Worm (Caenorhabditis elegans) whole organism, young adult: Measurements from ENCODE around the gene idpp-6.
A peak's percentile ranks its signal among the peaks of the same experiment; 100 is the strongest.

ENCODE experiments used
- B0336.3 ChIP-seq: fragments of 200-800 bp; sonication (Bioruptor generic); IDR thresholded peaks from 2 replicates; pipeline ENCODE4 v1.3.6; 2022; ENCODE audit warnings: missing genetic modification characterization, missing compliant biosample characterization
- C06A6.2 ChIP-seq: fragments of 200-800 bp; sonication (Bioruptor generic); conservative IDR thresholded peaks from 2 replicates; pipeline ENCODE4 v1.3.6; 2022; ENCODE audit warnings: missing genetic modification characterization, missing compliant biosample characterization
- F10E7.11 ChIP-seq: sonication (generic microtip); optimal IDR thresholded peaks from 2 replicates; lab custom pipeline; 2017; ENCODE audit warnings: mild to moderate bottlenecking, missing genetic modification characterization, moderate library complexity, missing compliant biosample characterization
- F22D6.2 ChIP-seq: sonication (generic microtip); optimal IDR thresholded peaks from 2 replicates; lab custom pipeline; 2016; ENCODE audit warnings: mild to moderate bottlenecking, missing genetic modification characterization, missing compliant biosample characterization
- F23B12.7 ChIP-seq: sonication (generic microtip); optimal IDR thresholded peaks from 2 replicates; lab custom pipeline; 2017; ENCODE audit warnings: missing genetic modification characterization, mild to moderate bottlenecking, missing compliant biosample characterization, antibody characterized with exemption, moderate library complexity; ENCODE audit not compliant: insufficient read depth
- F33H1.4 ChIP-seq: fragments of 200-800 bp; sonication (Bioruptor generic); IDR thresholded peaks from 2 replicates; pipeline ENCODE4 v1.3.6; 2022; ENCODE audit warnings: missing genetic modification reagents, missing genetic modification characterization, missing compliant biosample characterization
- K11D2.4 ChIP-seq: fragments of 200-800 bp; sonication (Bioruptor generic); IDR thresholded peaks from 2 replicates; pipeline ENCODE4 v1.3.6; 2022; ENCODE audit warnings: missing genetic modification reagents, missing genetic modification characterization, missing compliant biosample characterization
- T26A5.8 ChIP-seq: sonication (generic microtip); optimal IDR thresholded peaks from 2 replicates; lab custom pipeline; 2016; ENCODE audit warnings: missing genetic modification characterization, missing compliant biosample characterization
- Y53G8AR.9 ChIP-seq: fragments of 200-800 bp; sonication (Bioruptor generic); conservative IDR thresholded peaks from 2 replicates; pipeline ENCODE4 v1.3.6; 2022; ENCODE audit warnings: missing genetic modification reagents, missing genetic modification characterization, missing compliant biosample characterization
- Y67H2A.10 ChIP-seq: fragments of 200-800 bp; sonication (Bioruptor generic); conservative IDR thresholded peaks from 2 replicates; pipeline ENCODE4 v1.3.6; 2022; ENCODE audit warnings: missing genetic modification reagents, missing genetic modification characterization, missing compliant biosample characterization
- Y79H2A.3 ChIP-seq: fragments of 200-800 bp; sonication (Bioruptor generic); conservative IDR thresholded peaks from 2 replicates; pipeline ENCODE4 v1.3.6; 2022; ENCODE audit warnings: missing genetic modification reagents, missing genetic modification characterization, missing compliant biosample characterization
- ZK185.1 ChIP-seq: sonication (generic microtip); optimal IDR thresholded peaks from 2 replicates; lab custom pipeline; 2016; ENCODE audit warnings: mild to moderate bottlenecking, missing genetic modification characterization, missing compliant biosample characterization; ENCODE audit not compliant: poor library complexity, severe bottlenecking
- ama-1 ChIP-seq, 3 experiments: fragments of 150-350 bp in 1 of 3; sonication (generic microtip) in 2 of 3; optimal IDR thresholded peaks; 2 replicates each; lab custom pipeline; 2014 to 2018; ENCODE audit warnings: missing biosample characterization in 2 of 3, missing genetic modification characterization in 2 of 3, missing genetic modification reagents in 2 of 3
- atf-7 ChIP-seq: sonication (generic microtip); optimal IDR thresholded peaks from 2 replicates; lab custom pipeline; 2017; ENCODE audit warnings: mild to moderate bottlenecking, missing genetic modification characterization, missing compliant biosample characterization
- athp-1 ChIP-seq: sonication (generic microtip); optimal IDR thresholded peaks from 2 replicates; lab custom pipeline; 2017; ENCODE audit warnings: mild to moderate bottlenecking, missing genetic modification characterization, missing compliant biosample characterization
- attf-5 ChIP-seq: fragments of 200-800 bp; sonication (Bioruptor generic); optimal IDR thresholded peaks from 2 replicates; lab custom pipeline; 2018; ENCODE audit warnings: mild to moderate bottlenecking, missing genetic modification characterization, missing compliant biosample characterization
- bed-1 ChIP-seq: fragments of 200-800 bp; sonication (Bioruptor generic); IDR thresholded peaks from 2 replicates; pipeline ENCODE4 v1.3.6; 2022; ENCODE audit warnings: missing genetic modification reagents, missing genetic modification characterization, missing compliant biosample characterization
- bed-2 ChIP-seq: fragments of 200-800 bp; sonication (Bioruptor generic); IDR thresholded peaks from 2 replicates; pipeline ENCODE4 v1.3.6; 2022; ENCODE audit warnings: missing genetic modification reagents, missing genetic modification characterization, missing compliant biosample characterization
- cebp-1 ChIP-seq, 2 experiments: fragments of 200-800 bp in 1 of 2; sonication (Bioruptor generic) in 1 of 2; sonication (generic microtip) in 1 of 2; IDR thresholded peaks in 1 of 2; optimal IDR thresholded peaks in 1 of 2; 2 replicates each; pipeline versions ENCODE4 v1.3.6 to Lab custom; 2017 to 2022; ENCODE audit warnings: missing compliant biosample characterization in 2 of 2, missing genetic modification characterization in 2 of 2, mild to moderate bottlenecking in 1 of 2, missing genetic modification reagents in 1 of 2, moderate library complexity in 1 of 2
- ceh-100 ChIP-seq: fragments of 200-800 bp; sonication (Bioruptor generic); IDR thresholded peaks from 2 replicates; pipeline ENCODE4 v1.3.6; 2022; ENCODE audit warnings: missing genetic modification reagents, missing genetic modification characterization, missing compliant biosample characterization
- ceh-27 ChIP-seq: fragments of 200-800 bp; sonication (Bioruptor generic); optimal IDR thresholded peaks from 2 replicates; lab custom pipeline; 2018; ENCODE audit warnings: mild to moderate bottlenecking, missing genetic modification characterization, moderate library complexity, missing compliant biosample characterization
- ceh-40 ChIP-seq: fragments of 200-800 bp; sonication (Bioruptor generic); IDR thresholded peaks from 2 replicates; pipeline ENCODE4 v1.3.6; 2022; ENCODE audit warnings: missing genetic modification characterization, missing compliant biosample characterization
- dox-1 ChIP-seq: fragments of 200-800 bp; sonication (Bioruptor generic); IDR thresholded peaks from 2 replicates; pipeline ENCODE4 v1.3.6; 2022; ENCODE audit warnings: missing genetic modification reagents, missing genetic modification characterization, missing compliant biosample characterization
- dpff-1 ChIP-seq: sonication (generic microtip); optimal IDR thresholded peaks from 2 replicates; lab custom pipeline; 2017; ENCODE audit warnings: mild to moderate bottlenecking, missing genetic modification characterization, missing compliant biosample characterization
- ekl-4 ChIP-seq: fragments of 200-800 bp; sonication (Bioruptor generic); IDR thresholded peaks from 2 replicates; pipeline ENCODE4 v1.3.6; 2022; ENCODE audit warnings: missing genetic modification reagents, missing genetic modification characterization, missing compliant biosample characterization
- hlh-12 ChIP-seq: sonication (generic microtip); optimal IDR thresholded peaks from 2 replicates; lab custom pipeline; 2016; ENCODE audit warnings: missing genetic modification characterization, missing compliant biosample characterization
- let-526 ChIP-seq: fragments of 200-800 bp; sonication (Bioruptor generic); IDR thresholded peaks from 2 replicates; pipeline ENCODE4 v1.3.6; 2022; ENCODE audit warnings: missing genetic modification reagents, missing genetic modification characterization, missing compliant biosample characterization
- let-607 ChIP-seq, 2 experiments: fragments of 200-800 bp in 1 of 2; sonication (Bioruptor generic) in 1 of 2; sonication (generic microtip) in 1 of 2; optimal IDR thresholded peaks; 2 replicates each; lab custom pipeline; 2016 to 2018; ENCODE audit warnings: mild to moderate bottlenecking in 2 of 2, missing compliant biosample characterization in 2 of 2, missing genetic modification characterization in 2 of 2, moderate library complexity in 2 of 2, missing genotype in 1 of 2
- lin-26 ChIP-seq: fragments of 200-800 bp; sonication (Bioruptor generic); IDR thresholded peaks from 2 replicates; pipeline ENCODE4 v1.3.6; 2022; ENCODE audit warnings: missing genetic modification reagents, missing genetic modification characterization, missing compliant biosample characterization
- lir-1 ChIP-seq: fragments of 200-800 bp; sonication (Bioruptor generic); conservative IDR thresholded peaks from 2 replicates; pipeline ENCODE4 v1.3.6; 2022; ENCODE audit warnings: missing genetic modification reagents, missing genetic modification characterization, missing compliant biosample characterization
- lsy-27 ChIP-seq: sonication (generic microtip); optimal IDR thresholded peaks from 2 replicates; lab custom pipeline; 2017; ENCODE audit warnings: missing genetic modification characterization, mild to moderate bottlenecking, missing compliant biosample characterization, antibody characterized with exemption, missing genotype, borderline replicate concordance; ENCODE audit not compliant: insufficient read depth
- madf-3 ChIP-seq: fragments of 200-800 bp; sonication (Bioruptor generic); IDR thresholded peaks from 2 replicates; pipeline ENCODE4 v1.3.6; 2022; ENCODE audit warnings: missing genetic modification reagents, missing genetic modification characterization, missing compliant biosample characterization
- madf-8 ChIP-seq: fragments of 200-800 bp; sonication (Bioruptor generic); conservative IDR thresholded peaks from 2 replicates; pipeline ENCODE4 v1.3.6; 2022; ENCODE audit warnings: missing genetic modification reagents, missing genetic modification characterization, missing compliant biosample characterization
- mcd-1 ChIP-seq: fragments of 200-800 bp; sonication (Bioruptor generic); IDR thresholded peaks from 2 replicates; pipeline ENCODE4 v1.3.6; 2022; ENCODE audit warnings: missing genetic modification reagents, missing genetic modification characterization, missing compliant biosample characterization
- nfya-2 ChIP-seq: fragments of 200-800 bp; sonication (Bioruptor generic); IDR thresholded peaks from 2 replicates; pipeline ENCODE4 v1.3.6; 2022; ENCODE audit warnings: missing genetic modification reagents, missing genetic modification characterization, missing compliant biosample characterization
- pbrm-1 ChIP-seq: fragments of 200-800 bp; sonication (Bioruptor generic); IDR thresholded peaks from 2 replicates; pipeline ENCODE4 v1.3.6; 2022; ENCODE audit warnings: missing genetic modification reagents, missing genetic modification characterization, missing compliant biosample characterization
- rec-8 ChIP-seq, 2 experiments: sonication (generic microtip); optimal IDR thresholded peaks; 2 replicates each; lab custom pipeline; 2016; ENCODE audit warnings: mild to moderate bottlenecking in 2 of 2, missing genetic modification characterization in 2 of 2, missing genetic modification reagents in 2 of 2, missing genotype in 2 of 2, missing biosample characterization in 1 of 2, missing compliant biosample characterization in 1 of 2, moderate library complexity in 1 of 2
- rpc-1 ChIP-seq, 2 experiments: fragments of 150-350 bp in 1 of 2; sonication (generic microtip) in 1 of 2; optimal IDR thresholded peaks; 2 replicates each; lab custom pipeline; 2014 to 2018; ENCODE audit warnings: missing biosample characterization in 1 of 2, missing genetic modification characterization in 1 of 2, missing genetic modification reagents in 1 of 2, missing genotype in 1 of 2
- tbp1 ChIP-seq: fragments of 200-800 bp; sonication (Bioruptor generic); optimal IDR thresholded peaks from 2 replicates; lab custom pipeline; 2018; ENCODE audit warnings: mild to moderate bottlenecking, missing genetic modification characterization, missing compliant biosample characterization
- unc-62 ChIP-seq: fragments of 150-350 bp; optimal IDR thresholded peaks from 2 replicates; lab custom pipeline; 2014; ENCODE audit warnings: missing biosample characterization, missing genetic modification reagents, missing genetic modification characterization
- zfh-2 ChIP-seq: fragments of 200-800 bp; sonication (Bioruptor generic); conservative IDR thresholded peaks from 2 replicates; pipeline ENCODE4 v1.3.6; 2022; ENCODE audit warnings: missing genetic modification reagents, missing genetic modification characterization, missing compliant biosample characterization
- ztf-18 ChIP-seq: sonication (generic microtip); optimal IDR thresholded peaks from 2 replicates; lab custom pipeline; 2016; ENCODE audit warnings: missing genotype, mild to moderate bottlenecking, missing genetic modification characterization, missing compliant biosample characterization
- ztf-28 ChIP-seq: fragments of 200-800 bp; sonication (Bioruptor generic); IDR thresholded peaks from 2 replicates; pipeline ENCODE4 v1.3.6; 2022; ENCODE audit warnings: missing genetic modification reagents, missing genetic modification characterization, missing compliant biosample characterization

The idpp-6 gene

DNA sequence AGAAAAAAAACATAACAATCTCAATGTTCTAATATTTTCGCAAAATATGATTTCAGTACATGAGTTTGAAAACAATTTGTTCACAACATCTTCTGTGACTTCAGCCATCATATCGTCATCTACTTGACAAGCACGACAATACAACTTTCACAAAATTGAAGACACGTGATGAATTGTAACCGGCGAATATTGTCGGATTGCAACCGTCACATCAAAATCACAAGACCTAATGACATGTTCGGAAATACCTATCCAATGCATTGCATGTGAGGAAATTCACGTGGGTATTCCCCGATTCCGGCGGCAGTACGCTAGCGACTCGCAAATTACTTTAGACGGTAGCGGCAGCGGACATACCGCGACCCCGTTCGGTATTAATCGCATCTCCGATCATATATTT is 41.4 kb upstream of the idpp-6 start:
- no peak for TF ChIP-seq rec-8 (tag; optimal IDR thresholded peaks at IDR 0.05; lab: Kevin White, UChicago)
- TF ChIP-seq ama-1 (optimal IDR thresholded peaks at IDR 0.05; lab: Kevin White, UChicago) = no peak
- TF ChIP-seq ama-1 (GFP tag; optimal IDR thresholded peaks at IDR 0.05; lab: Kevin White, UChicago) = no peak
- peak in 1 of 2 experiments; percentile 47 for TF ChIP-seq let-607 (tag; optimal IDR thresholded peaks at IDR 0.05; lab: Kevin White, UChicago)
- TF ChIP-seq dpff-1 (tag; lab: Kevin White, UChicago) = no peak
- TF ChIP-seq K11D2.4 = peak; percentile 49; the same call in 1 of the 2 replicates
- TF ChIP-seq hlh-12 (tag; lab: Kevin White, UChicago) = no peak
- TF ChIP-seq unc-62 (GFP tag; lab: Kevin White, UChicago) = peak; percentile 93
- TF ChIP-seq F22D6.2 (tag; lab: Kevin White, UChicago) = no peak
- no peak for TF ChIP-seq madf-3 (GFP tag; lab: Robert Waterston, UW)
- TF ChIP-seq athp-1 (tag; lab: Kevin White, UChicago) = no peak
- peak; percentile 16; the same call in 1 of the 2 replicates for TF ChIP-seq ekl-4
- TF ChIP-seq attf-5 (GFP tag; lab: Kevin White, UChicago) = no peak
- TF ChIP-seq bed-2 (GFP tag; lab: Robert Waterston, UW) = no peak
- peak; percentile 28 for TF ChIP-seq ZK185.1 (tag; lab: Kevin White, UChicago)
- no peak for TF ChIP-seq nfya-2 (GFP tag; lab: Robert Waterston, UW)
- no peak for TF ChIP-seq B0336.3 (GFP tag; lab: Robert Waterston, UW)
- no peak for TF ChIP-seq lsy-27 (tag; lab: Kevin White, UChicago)
- no peak for TF ChIP-seq Y79H2A.3 (GFP tag; lab: Robert Waterston, UW)
- peak; percentile 67 for TF ChIP-seq C06A6.2 (GFP tag; lab: Robert Waterston, UW)
- no peak for TF ChIP-seq bed-1 (GFP tag; lab: Robert Waterston, UW)
- TF ChIP-seq ceh-27 (GFP tag; lab: Kevin White, UChicago) = peak; percentile 26
- TF ChIP-seq mcd-1 (GFP tag; lab: Robert Waterston, UW) = no peak
- TF ChIP-seq F10E7.11 (tag; lab: Kevin White, UChicago) = no peak
- peak; percentile 22 for TF ChIP-seq atf-7
- TF ChIP-seq let-526 (GFP tag; lab: Robert Waterston, UW) = 0 out of 2 replicates have a peak, but pooled peaks have one; percentile 4
- 0 out of 2 replicates have a peak, but pooled peaks have one; percentile 27 for TF ChIP-seq Y53G8AR.9 (GFP tag; lab: Robert Waterston, UW)
- peak; percentile 45; the same call in 1 of the 2 replicates for TF ChIP-seq lin-26 (GFP tag; lab: Robert Waterston, UW)
- no peak for TF ChIP-seq ztf-28 (GFP tag; lab: Robert Waterston, UW)

DNA sequence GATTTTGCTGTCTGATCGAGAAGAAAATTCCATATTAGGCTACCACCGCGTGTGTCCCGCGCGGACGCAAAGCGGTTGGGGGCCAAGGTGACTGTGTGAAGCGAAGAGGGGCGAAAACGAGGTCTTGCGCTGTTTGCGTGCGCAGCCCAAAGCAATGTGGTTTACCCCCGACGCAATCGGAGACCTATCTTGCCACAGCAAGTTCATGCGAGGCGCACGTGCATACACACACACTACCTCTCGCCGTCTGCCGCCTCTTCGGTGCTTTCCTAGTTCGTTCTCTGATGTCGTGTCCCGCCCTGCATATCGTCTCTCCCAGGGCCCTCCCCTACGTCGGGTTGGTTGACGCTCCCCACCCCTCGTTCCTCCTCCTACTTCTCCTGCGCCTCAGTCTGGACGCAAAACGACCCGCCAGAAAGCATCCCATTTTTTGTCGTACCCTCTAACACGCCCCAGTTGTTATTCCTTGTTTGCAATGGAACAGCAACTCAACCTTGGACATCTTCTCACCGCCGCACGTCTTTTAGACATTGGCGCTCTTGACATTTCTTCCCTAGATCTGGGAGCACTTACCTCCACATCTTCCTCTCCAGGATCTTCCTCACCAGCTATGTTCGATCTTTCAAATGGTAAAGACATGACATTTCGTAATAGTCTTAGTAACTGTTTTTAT is 40.8 kb upstream of the idpp-6 start, which contains the start of gene mdl-1:
TSS of gene mdl-1 (plus strand) at position 341 of the 673 bp plus-strand sequence.
- no peak for TF ChIP-seq athp-1 (tag; lab: Kevin White, UChicago)
- peak; percentile 68; the same call in 1 of the 2 replicates for TF ChIP-seq pbrm-1 (GFP tag; lab: Robert Waterston, UW)
- TF ChIP-seq T26A5.8 (tag; lab: Kevin White, UChicago) = no peak
- peak; percentile 87 for TF ChIP-seq ceh-27 (GFP tag; lab: Kevin White, UChicago)
- 0 out of 2 replicates have a peak, but pooled peaks have one; percentile 37 for TF ChIP-seq let-526 (GFP tag; lab: Robert Waterston, UW)
- TF ChIP-seq mcd-1 (GFP tag; lab: Robert Waterston, UW) = peak; percentile 70
- TF ChIP-seq attf-5 (GFP tag; lab: Kevin White, UChicago) = peak; percentile 64
- TF ChIP-seq Y67H2A.10 (GFP tag; lab: Robert Waterston, UW) = no peak
- peak; percentile 70 for TF ChIP-seq dox-1 (GFP tag; lab: Robert Waterston, UW)
- 0 out of 2 replicates have a peak, but pooled peaks have one; percentile 18 for TF ChIP-seq ceh-100 (GFP tag; lab: Robert Waterston, UW)
- TF ChIP-seq lir-1 = peak; percentile 30; the same call in 1 of the 2 replicates
- TF ChIP-seq madf-8 = no peak
- TF ChIP-seq cebp-1 (GFP tag; IDR thresholded peaks at IDR 0.05; lab: Robert Waterston, UW) = peak; percentile 69
- peak; percentile 85 for TF ChIP-seq cebp-1 (tag; optimal IDR thresholded peaks at IDR 0.05; lab: Kevin White, UChicago)
- 0 out of 2 replicates have a peak, but pooled peaks have one; percentile 52 for TF ChIP-seq ceh-40 (GFP tag; lab: Robert Waterston, UW)
- TF ChIP-seq F33H1.4 (GFP tag; lab: Robert Waterston, UW) = no peak
- peak; percentile 44 for TF ChIP-seq tbp1 (GFP tag; lab: Kevin White, UChicago)
- peak; percentile 70 for TF ChIP-seq F23B12.7 (tag; lab: Kevin White, UChicago)
- peak; percentile 69; the same call in 1 of the 2 replicates for TF ChIP-seq K11D2.4
- no peak for TF ChIP-seq rpc-1 (optimal IDR thresholded peaks at IDR 0.05; lab: Kevin White, UChicago)
- no peak for TF ChIP-seq rpc-1 (tag; optimal IDR thresholded peaks at IDR 0.05; lab: Kevin White, UChicago)
- TF ChIP-seq zfh-2 = peak; percentile 98
- no peak for TF ChIP-seq ztf-18 (tag; lab: Kevin White, UChicago)
